Worm (Caenorhabditis elegans) whole organism, L1 larva: ENCODE results near the gene rps-23.

Source experiments
- C04F5.9 ChIP-seq: sonication (generic microtip); optimal IDR thresholded peaks from 2 replicates; lab custom pipeline; 2016; ENCODE audit warnings: missing genetic modification characterization, missing compliant biosample characterization
- F16B12.6 ChIP-seq: fragments of 150-350 bp; optimal IDR thresholded peaks from 2 replicates; lab custom pipeline; 2014; ENCODE audit warnings: missing biosample characterization, missing genetic modification characterization
- Y116A8C.19 ChIP-seq: sonication (generic microtip); optimal IDR thresholded peaks from 2 replicates; lab custom pipeline; 2016; ENCODE audit warnings: missing compliant biosample characterization, missing genetic modification characterization, borderline replicate concordance
- ceh-63 ChIP-seq: fragments of 200-800 bp; sonication (Bioruptor generic); optimal IDR thresholded peaks from 2 replicates; lab custom pipeline; 2018; ENCODE audit warnings: mild to moderate bottlenecking, missing genetic modification characterization, missing compliant biosample characterization
- ces-1 ChIP-seq: fragments of 150-350 bp; optimal IDR thresholded peaks from 2 replicates; lab custom pipeline; 2014; ENCODE audit warnings: missing biosample characterization, missing genetic modification reagents, missing genetic modification characterization
- dpl-1 ChIP-seq, 3 experiments: fragments of 150-350 bp in 2 of 3; sonication (generic microtip) in 1 of 3; optimal IDR thresholded peaks; 2 replicates each; lab custom pipeline; 2014 to 2017; ENCODE audit warnings: missing biosample characterization in 3 of 3, missing genetic modification characterization in 3 of 3, missing genetic modification reagents in 3 of 3
- efl-1 ChIP-seq, 4 experiments: fragments of 150-350 bp; optimal IDR thresholded peaks in 3 of 4; peaks in 1 of 4; 1 replicate in 1 of 4; 2 replicates in 3 of 4; lab custom pipeline; 2014; ENCODE audit warnings: missing biosample characterization in 2 of 4, missing genetic modification characterization in 2 of 4, missing genetic modification reagents in 2 of 4
- egl-27 ChIP-seq, 2 experiments: fragments of 150-350 bp in 1 of 2; sonication (generic microtip); optimal IDR thresholded peaks; 3 replicates each; lab custom pipeline; 2017 to 2018; ENCODE audit warnings: missing biosample characterization in 2 of 2, missing genetic modification characterization in 2 of 2, missing genetic modification reagents in 2 of 2
- elt-3 ChIP-seq, 6 experiments: fragments of 150-350 bp in 1 of 6; sonication (generic microtip); optimal IDR thresholded peaks; 2 replicates each; lab custom pipeline; 2017 to 2018; ENCODE audit warnings: missing biosample characterization in 6 of 6, missing genetic modification characterization in 6 of 6, inconsistent platforms in 1 of 6
- fkh-10 ChIP-seq: sonication (generic microtip); optimal IDR thresholded peaks from 2 replicates; lab custom pipeline; 2017; ENCODE audit warnings: missing biosample characterization, missing genetic modification reagents, missing genetic modification characterization
- fkh-8 ChIP-seq: sonication (generic microtip); optimal IDR thresholded peaks from 2 replicates; lab custom pipeline; 2016; ENCODE audit warnings: mild to moderate bottlenecking, missing genetic modification characterization, missing compliant biosample characterization
- isw-1 ChIP-seq: fragments of 200-800 bp; sonication (Bioruptor generic); IDR thresholded peaks from 2 replicates; pipeline ENCODE4 v1.3.6; 2022; ENCODE audit warnings: missing genetic modification characterization, missing compliant biosample characterization
- lin-13 ChIP-seq: fragments of 150-350 bp; optimal IDR thresholded peaks from 2 replicates; lab custom pipeline; 2014; ENCODE audit warnings: missing biosample characterization, missing genetic modification reagents, missing genetic modification characterization
- lin-14 ChIP-seq: fragments of 200-800 bp; sonication (Bioruptor generic); optimal IDR thresholded peaks from 2 replicates; lab custom pipeline; 2018; ENCODE audit warnings: mild to moderate bottlenecking, missing genetic modification characterization, moderate library complexity, missing compliant biosample characterization
- lin-35 ChIP-seq, 2 experiments: fragments of 150-350 bp; optimal IDR thresholded peaks; 2 replicates each; lab custom pipeline; 2014; ENCODE audit warnings: missing biosample characterization in 2 of 2, missing genetic modification characterization in 2 of 2, missing genetic modification reagents in 2 of 2
- lsy-2 ChIP-seq, 2 experiments: fragments of 150-350 bp; optimal IDR thresholded peaks; 2 replicates each; lab custom pipeline; 2014; ENCODE audit warnings: missing biosample characterization in 2 of 2, missing genetic modification characterization in 2 of 2
- nhr-12 ChIP-seq: sonication (generic microtip); optimal IDR thresholded peaks from 2 replicates; lab custom pipeline; 2017; ENCODE audit warnings: missing biosample characterization, missing genetic modification characterization
- nhr-19 ChIP-seq: fragments of 200-800 bp; sonication (Bioruptor generic); conservative IDR thresholded peaks from 2 replicates; pipeline ENCODE4 v1.3.6; 2022; ENCODE audit warnings: missing genetic modification characterization, missing compliant biosample characterization
- nhr-28 ChIP-seq: fragments of 150-350 bp; optimal IDR thresholded peaks from 2 replicates; lab custom pipeline; 2014; ENCODE audit warnings: missing biosample characterization, missing genetic modification characterization
- nhr-47 ChIP-seq: sonication (generic microtip); optimal IDR thresholded peaks from 2 replicates; lab custom pipeline; 2016; ENCODE audit warnings: mild to moderate bottlenecking, missing genetic modification characterization, moderate library complexity, missing compliant biosample characterization
- nhr-71 ChIP-seq: sonication (generic microtip); optimal IDR thresholded peaks from 2 replicates; lab custom pipeline; 2016; ENCODE audit warnings: mild to moderate bottlenecking, missing genetic modification characterization, moderate library complexity, missing compliant biosample characterization
- nhr-76 ChIP-seq: sonication (generic microtip); optimal IDR thresholded peaks from 2 replicates; lab custom pipeline; 2017; ENCODE audit warnings: missing biosample characterization, missing genetic modification characterization
- pax-3 ChIP-seq: fragments of 200-800 bp; sonication (Bioruptor generic); optimal IDR thresholded peaks from 2 replicates; lab custom pipeline; 2018; ENCODE audit warnings: mild to moderate bottlenecking, missing genetic modification characterization, moderate library complexity, missing compliant biosample characterization
- pqm-1 ChIP-seq: sonication (generic microtip); optimal IDR thresholded peaks from 3 replicates; lab custom pipeline; 2017; ENCODE audit warnings: missing biosample characterization, missing genetic modification characterization
- rnt-1 ChIP-seq: sonication (generic microtip); optimal IDR thresholded peaks from 2 replicates; lab custom pipeline; 2016; ENCODE audit warnings: mild to moderate bottlenecking, missing genetic modification characterization, moderate library complexity, missing compliant biosample characterization
- sup-37 ChIP-seq: fragments of 200-800 bp; sonication (Bioruptor generic); optimal IDR thresholded peaks from 2 replicates; lab custom pipeline; 2018; ENCODE audit warnings: mild to moderate bottlenecking, missing genetic modification characterization, missing compliant biosample characterization
- unc-62 ChIP-seq: fragments of 150-350 bp; optimal IDR thresholded peaks from 2 replicates; lab custom pipeline; 2014; ENCODE audit warnings: missing biosample characterization, missing genetic modification reagents, missing genetic modification characterization
- unc-98 ChIP-seq: fragments of 200-800 bp; sonication (Bioruptor generic); IDR thresholded peaks from 2 replicates; pipeline ENCODE4 v1.3.6; 2022; ENCODE audit warnings: missing genetic modification characterization, missing compliant biosample characterization
- zag-1 ChIP-seq: fragments of 150-350 bp; optimal IDR thresholded peaks from 2 replicates; lab custom pipeline; 2014; ENCODE audit warnings: missing biosample characterization, missing genetic modification characterization
- ztf-11 ChIP-seq, 2 experiments: sonication (generic microtip); optimal IDR thresholded peaks; 2 replicates each; lab custom pipeline; 2016 to 2017; ENCODE audit warnings: missing genetic modification characterization in 2 of 2, missing biosample characterization in 1 of 2, missing compliant biosample characterization in 1 of 2
- ztf-4 ChIP-seq: fragments of 150-350 bp; optimal IDR thresholded peaks from 2 replicates; lab custom pipeline; 2014; ENCODE audit warnings: missing biosample characterization, missing genetic modification characterization

The rps-23 gene

DNA sequence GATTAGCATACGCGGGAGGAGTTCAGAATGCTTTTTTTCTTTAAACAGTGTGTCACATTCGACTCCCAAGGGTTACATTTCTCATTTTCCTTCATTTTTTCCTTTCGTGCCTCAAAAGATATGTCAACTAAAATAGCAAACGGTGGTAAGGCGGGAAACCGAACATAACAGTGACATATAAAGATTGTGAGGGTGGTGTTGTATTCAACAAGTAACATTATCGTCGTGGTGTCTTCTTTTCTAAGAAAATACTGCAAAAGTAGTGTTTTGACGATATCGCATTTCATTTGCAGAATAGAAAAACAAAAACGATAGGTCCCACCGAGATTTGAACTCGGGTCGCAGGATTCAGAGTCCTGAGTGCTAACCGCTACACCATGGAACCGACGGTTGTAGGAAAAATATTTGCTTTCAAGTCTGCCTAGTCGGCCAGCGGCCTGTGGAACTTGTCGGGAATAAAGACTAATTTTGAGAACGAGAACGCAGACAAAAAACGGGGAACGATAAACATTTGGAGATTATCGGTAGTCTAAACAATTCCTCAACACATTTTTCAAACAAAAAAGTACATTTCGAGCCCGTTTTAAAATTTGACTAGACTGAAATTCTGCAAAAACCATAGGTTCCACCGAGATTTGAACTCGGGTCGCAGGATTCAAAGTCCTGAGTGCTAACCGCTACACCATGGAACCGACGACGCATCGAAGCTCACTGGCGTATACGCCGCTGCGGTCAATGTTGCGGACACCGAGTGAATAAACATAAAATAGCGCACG lies 26.0 kb upstream of the rps-23 start:
- TF ChIP-seq efl-1 (optimal IDR thresholded peaks at IDR 0.05; lab: Kevin White, UChicago): peak in 1 of 2 experiments; percentile 10
- TF ChIP-seq efl-1 (GFP tag; optimal IDR thresholded peaks at IDR 0.05 in 1 of 2; lab: Kevin White, UChicago): peak in 1 of 2 experiments; percentile 87
- TF ChIP-seq nhr-71 (tag; lab: Kevin White, UChicago): peak; percentile 13
- no peak for TF ChIP-seq egl-27 (tag; optimal IDR thresholded peaks at IDR 0.05; lab: Kevin White, UChicago)
- TF ChIP-seq ztf-4 (tag; lab: Kevin White, UChicago): no peak
- peak in 1 of 2 experiments; percentile 24 for TF ChIP-seq lsy-2 (tag; optimal IDR thresholded peaks at IDR 0.05; lab: Kevin White, UChicago)
- TF ChIP-seq rnt-1 (tag; lab: Kevin White, UChicago): peak; percentile 21
- TF ChIP-seq ceh-63: no peak
- no peak for TF ChIP-seq nhr-28 (tag; lab: Kevin White, UChicago)
- TF ChIP-seq nhr-19 (GFP tag; lab: Robert Waterston, UW): peak; percentile 34
- peak in 1 of 2 experiments; percentile 10 for TF ChIP-seq lin-35 (GFP tag; optimal IDR thresholded peaks at IDR 0.05; lab: Kevin White, UChicago)
- no peak for TF ChIP-seq fkh-8 (tag; lab: Kevin White, UChicago)
- no peak for TF ChIP-seq elt-3 (tag; optimal IDR thresholded peaks at IDR 0.05; lab: Kevin White, UChicago)
- TF ChIP-seq dpl-1 (GFP tag; optimal IDR thresholded peaks at IDR 0.05; lab: Kevin White, UChicago): no peak
- no peak for TF ChIP-seq lin-14 (GFP tag; lab: Kevin White, UChicago)
- TF ChIP-seq ces-1 (GFP tag; lab: Kevin White, UChicago): no peak
- no peak for TF ChIP-seq lin-13 (GFP tag; lab: Kevin White, UChicago)
- no peak for TF ChIP-seq unc-62
- no peak for TF ChIP-seq nhr-12 (tag; lab: Kevin White, UChicago)
- no peak for TF ChIP-seq F16B12.6 (tag; lab: Kevin White, UChicago)

DNA sequence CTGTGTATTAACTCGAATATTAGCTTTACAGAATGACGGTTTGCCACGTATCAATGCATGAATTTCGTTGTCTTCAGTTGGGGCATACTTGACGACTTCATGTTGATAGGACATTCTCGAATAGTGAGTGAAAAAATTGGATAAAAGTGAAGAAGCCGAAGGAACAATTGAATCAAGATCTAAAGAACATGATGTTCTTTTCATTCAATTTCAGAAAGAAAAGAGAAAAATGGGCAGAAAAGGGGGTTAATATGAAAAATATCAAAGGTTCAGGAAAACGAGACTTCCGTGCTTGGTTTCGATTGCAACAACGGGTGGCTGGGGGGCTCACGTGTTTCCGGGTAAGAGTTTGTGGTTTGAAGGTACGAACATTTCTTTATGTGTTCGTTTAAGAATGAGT lies 23.7 kb upstream of the rps-23 start:
- peak; percentile 71 for TF ChIP-seq fkh-10
- TF ChIP-seq efl-1 (optimal IDR thresholded peaks at IDR 0.05; lab: Kevin White, UChicago): no peak
- TF ChIP-seq efl-1 (GFP tag; optimal IDR thresholded peaks at IDR 0.05 in 1 of 2; lab: Kevin White, UChicago): peak in 1 of 2 experiments; percentile 28
- no peak for TF ChIP-seq unc-98 (GFP tag; lab: Robert Waterston, UW)

DNA sequence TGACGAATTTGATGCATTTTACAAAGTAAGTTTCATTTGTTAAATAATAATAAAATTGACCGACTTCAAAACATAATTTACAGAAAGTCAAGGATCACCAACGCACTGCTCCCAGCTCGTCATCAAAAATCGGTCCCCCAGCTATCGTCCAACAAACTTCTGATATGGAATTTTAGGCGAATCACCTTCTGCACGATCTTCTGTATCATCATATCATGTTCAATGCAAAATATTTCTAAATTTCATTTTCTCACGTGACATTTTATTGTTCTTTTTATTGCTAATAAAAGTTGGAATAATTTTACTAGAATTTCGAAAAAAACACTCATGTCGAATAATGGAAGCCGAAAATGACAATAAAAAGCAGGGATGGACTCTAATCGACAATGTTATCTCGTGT lies 19.3 kb upstream of the rps-23 start, which contains the start of gene acl-13:
TSS of gene acl-13 (plus strand) at position 301 of the 400 bp plus-strand sequence.
- TF ChIP-seq dpl-1 (GFP tag; optimal IDR thresholded peaks at IDR 0.05; lab: Kevin White, UChicago) (no peak), Y116A8C.19 (tag; lab: Kevin White, UChicago) (no peak), C04F5.9 (tag; lab: Kevin White, UChicago) (no peak), sup-37 (no peak), zag-1 (no peak), pqm-1 (tag; lab: Kevin White, UChicago) (no peak), isw-1 (GFP tag; lab: Robert Waterston, UW) (no peak), nhr-76 (tag; lab: Kevin White, UChicago) (no peak), pax-3 (tag; lab: Kevin White, UChicago) (no peak), lin-35 (GFP tag; optimal IDR thresholded peaks at IDR 0.05; lab: Kevin White, UChicago) (no peak), elt-3 (tag; optimal IDR thresholded peaks at IDR 0.05; lab: Kevin White, UChicago) (no peak), nhr-47 (tag; lab: Kevin White, UChicago) (no peak), ztf-11 (tag; optimal IDR thresholded peaks at IDR 0.05; lab: Kevin White, UChicago) (no peak)

DNA sequence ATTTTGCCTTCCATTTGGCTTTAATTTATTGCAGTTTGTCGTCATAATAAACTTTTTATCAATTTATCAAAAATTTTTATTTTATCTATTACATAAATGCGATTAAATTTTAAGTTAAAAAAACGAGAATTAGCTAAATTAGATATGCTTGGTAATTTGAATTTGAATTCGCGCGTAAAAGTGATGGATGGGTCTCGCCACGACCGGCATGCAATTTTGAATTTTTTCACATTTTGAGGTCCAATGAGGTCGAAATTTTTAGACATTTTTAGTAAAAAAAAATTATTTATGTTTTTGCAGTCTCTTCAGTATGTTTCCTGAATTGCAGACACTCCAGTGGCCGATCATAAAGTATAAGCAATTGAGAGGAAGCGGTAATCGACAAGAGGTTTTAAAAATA lies 17.8 kb upstream of the rps-23 start, which contains the start of gene dsb-1:
TSS of gene dsb-1 (plus strand) at position 301 of the 400 bp plus-strand sequence.
- no peak for TF ChIP-seq pqm-1 (tag; lab: Kevin White, UChicago)
- TF ChIP-seq dpl-1 (GFP tag; optimal IDR thresholded peaks at IDR 0.05; lab: Kevin White, UChicago): peak in 1 of 3 experiments; percentile 6
- TF ChIP-seq, all 84 proteins: peak for 1
